ENCODE assay signal across 1 fruit fly cellular context in the genomic region with DNA sequence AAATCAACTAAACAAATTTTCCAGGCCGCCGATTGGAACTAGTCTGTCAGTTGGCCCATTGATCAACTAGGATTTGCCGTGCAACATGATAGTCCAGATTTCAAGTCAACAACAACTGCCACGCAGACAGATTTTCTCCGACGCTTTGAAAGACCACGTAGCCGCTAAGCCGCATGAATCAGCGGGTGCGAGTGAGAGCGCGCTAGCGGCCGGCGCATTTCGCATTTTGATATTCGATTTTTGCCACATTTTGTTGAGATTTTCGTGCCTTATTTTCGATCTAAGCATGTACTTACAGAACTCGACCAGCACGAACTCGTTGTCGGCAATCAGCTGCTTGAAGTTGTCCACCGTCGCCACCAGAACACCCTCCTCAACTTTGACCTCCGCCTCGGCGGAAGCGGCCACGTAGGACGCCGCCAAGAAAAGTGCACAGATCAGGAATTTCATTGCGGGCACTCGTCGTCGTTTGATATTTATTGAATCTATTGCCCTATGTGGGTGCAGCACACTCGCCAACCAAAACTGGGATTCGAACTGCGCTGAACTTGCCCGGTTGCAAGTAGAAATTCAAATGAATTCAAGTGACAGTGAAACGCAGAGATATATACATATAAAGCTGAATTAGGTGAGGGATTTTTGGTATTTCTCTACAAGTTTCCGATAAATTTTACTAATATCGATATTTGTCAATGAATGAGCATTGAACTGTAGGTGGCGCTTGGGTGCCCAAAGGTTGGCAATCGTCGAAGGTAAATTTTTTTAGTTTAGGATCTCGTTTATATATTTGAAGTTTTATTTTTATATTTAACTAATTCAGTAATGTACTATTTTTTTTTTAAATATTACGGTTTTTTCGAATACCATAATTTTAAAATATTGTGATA.
TF ChIP-seq lines count a peak whose summit lies in the region.

Pdi (minus strand) TSS at position 837 of the 887 bp plus-strand sequence.

TF ChIP-seq in whole organism, embryonic, 481 proteins besides CTCF, POLR2A, EP300 and RAD21 (continued from another document and continues in another):
- TF ChIP-seq onecut (GFP tag; IDR thresholded peaks at IDR 0.05; lab: Robert Waterston, UW), result no peak
- peak; percentile 61 for TF ChIP-seq nerfin-2 (GFP tag; IDR thresholded peaks at IDR 0.05; lab: Robert Waterston, UW; ENCODE audit: partially characterized antibody)
- TF ChIP-seq Ets97D (GFP tag; optimal IDR thresholded peaks at IDR 0.05; lab: Kevin White, UChicago), result peak; percentile 65
- TF ChIP-seq CG1647 (GFP tag; optimal IDR thresholded peaks at IDR 0.05; lab: Kevin White, UChicago), result peak; percentile 14
- TF ChIP-seq Hmr (GFP tag; optimal IDR thresholded peaks at IDR 0.05; lab: Kevin White, UChicago), result peak; percentile 53
- 0 out of 3 replicates have a peak, but pooled peaks have one; percentile 1 for TF ChIP-seq gce (GFP tag; IDR thresholded peaks at IDR 0.05; lab: Robert Waterston, UW)
- no peak for TF ChIP-seq CG10543 (GFP tag; optimal IDR thresholded peaks at IDR 0.05; lab: Kevin White, UChicago)
- peak; percentile 52 for TF ChIP-seq lilli (GFP tag; optimal IDR thresholded peaks at IDR 0.05; lab: Kevin White, UChicago)
- TF ChIP-seq chif (GFP tag; optimal IDR thresholded peaks at IDR 0.05; lab: Kevin White, UChicago), result peak in 1 of 2 experiments; percentile 39
- peak; percentile 20 for TF ChIP-seq dmrt99B (tag; optimal IDR thresholded peaks at IDR 0.05; lab: Kevin White, UChicago)
- peak; percentile 12 for TF ChIP-seq CG4854 (GFP tag; optimal IDR thresholded peaks at IDR 0.05; lab: Kevin White, UChicago)
- peak; percentile 29; the same call in 1 of the 2 replicates for TF ChIP-seq MBD-R2 (GFP tag; IDR thresholded peaks at IDR 0.05; lab: Robert Waterston, UW)
- TF ChIP-seq CG33213 (GFP tag; optimal IDR thresholded peaks at IDR 0.05; lab: Kevin White, UChicago), result peak; percentile 69
- TF ChIP-seq CG3281 (GFP tag; optimal IDR thresholded peaks at IDR 0.05; lab: Kevin White, UChicago), result no peak
- TF ChIP-seq CG7928 (GFP tag; optimal IDR thresholded peaks at IDR 0.05; lab: Kevin White, UChicago), result peak; percentile 26
- peak; percentile 12 for TF ChIP-seq CG2202 (tag; optimal IDR thresholded peaks at IDR 0.05; lab: Kevin White, UChicago)
- TF ChIP-seq ac (GFP tag; optimal IDR thresholded peaks at IDR 0.05; lab: Kevin White, UChicago), result peak; percentile 5
- TF ChIP-seq CG3726 (GFP tag; IDR thresholded peaks at IDR 0.05; lab: Robert Waterston, UW), result no peak
- peak; percentile 48 for TF ChIP-seq NC2β (GFP tag; optimal IDR thresholded peaks at IDR 0.05; lab: Kevin White, UChicago)
- no peak for TF ChIP-seq CG18476 (GFP tag; optimal IDR thresholded peaks at IDR 0.05; lab: Kevin White, UChicago)
- TF ChIP-seq CG1832 (GFP tag; optimal IDR thresholded peaks at IDR 0.05; lab: Kevin White, UChicago), result peak; percentile 71
- TF ChIP-seq caup (GFP tag; optimal IDR thresholded peaks at IDR 0.05; lab: Kevin White, UChicago; ENCODE audit: severe bottlenecking), result peak; percentile 4
- TF ChIP-seq CG11560 (tag; IDR thresholded peaks at IDR 0.05; lab: Robert Waterston, UW), result no peak; the same call in 2 of the 3 replicates
- TF ChIP-seq CG17568 (GFP tag; optimal IDR thresholded peaks at IDR 0.05; lab: Kevin White, UChicago), result peak; percentile 26
- TF ChIP-seq shn (GFP tag; optimal IDR thresholded peaks at IDR 0.05; lab: Kevin White, UChicago), result peak; percentile 41
- no peak for TF ChIP-seq CG7745 (tag; optimal IDR thresholded peaks at IDR 0.05; lab: Kevin White, UChicago)
- no peak for TF ChIP-seq bab2 (GFP tag; optimal IDR thresholded peaks at IDR 0.05; lab: Kevin White, UChicago)
- TF ChIP-seq row (GFP tag; IDR thresholded peaks at IDR 0.05; lab: Robert Waterston, UW), result peak; percentile 40; the same call in 1 of the 3 replicates
- peak; percentile 11 for TF ChIP-seq CG8924 (tag; optimal IDR thresholded peaks at IDR 0.05; lab: Kevin White, UChicago)
- TF ChIP-seq chinmo (GFP tag; IDR thresholded peaks at IDR 0.05; lab: Robert Waterston, UW; ENCODE audit: partially characterized antibody), result peak; percentile 76; the same call in 2 of the 4 replicates
- peak; percentile 87 for TF ChIP-seq pzg (GFP tag; optimal IDR thresholded peaks at IDR 0.05; lab: Kevin White, UChicago)
- TF ChIP-seq hb (GFP tag; IDR thresholded peaks at IDR 0.05; lab: Robert Waterston, UW; ENCODE audit: partially characterized antibody), result peak; percentile 67
- peak; percentile 56 for TF ChIP-seq CG17186 (GFP tag; optimal IDR thresholded peaks at IDR 0.05; lab: Kevin White, UChicago)
- peak; percentile 43 for TF ChIP-seq Sin3A (optimal IDR thresholded peaks at IDR 0.05; lab: Kevin White, UChicago)
- TF ChIP-seq CG8089 (GFP tag; optimal IDR thresholded peaks at IDR 0.05; lab: Kevin White, UChicago), result no peak
- TF ChIP-seq br (optimal IDR thresholded peaks at IDR 0.05; lab: Kevin White, UChicago), result no peak
- TF ChIP-seq NK7.1 (GFP tag; optimal IDR thresholded peaks at IDR 0.05; lab: Kevin White, UChicago), result peak; percentile 6
- TF ChIP-seq Xrp1 (GFP tag; IDR thresholded peaks at IDR 0.05; lab: Robert Waterston, UW), result no peak
- peak; percentile 89 for TF ChIP-seq amos (GFP tag; IDR thresholded peaks at IDR 0.05; lab: Robert Waterston, UW; ENCODE audit: partially characterized antibody)
- no peak for TF ChIP-seq CG4820 (GFP tag; optimal IDR thresholded peaks at IDR 0.05; lab: Kevin White, UChicago)
- TF ChIP-seq CG13287 (GFP tag; IDR thresholded peaks at IDR 0.05; lab: Robert Waterston, UW; ENCODE audit: partially characterized antibody), result peak; percentile 88
- peak; percentile 83 for TF ChIP-seq trem (tag; optimal IDR thresholded peaks at IDR 0.05; lab: Kevin White, UChicago)
- TF ChIP-seq CG17385 (GFP tag; optimal IDR thresholded peaks at IDR 0.05; lab: Kevin White, UChicago), result peak; percentile 31
- peak; percentile 43 for TF ChIP-seq CG12769 (tag; optimal IDR thresholded peaks at IDR 0.05; lab: Kevin White, UChicago)
- peak in 1 of 2 experiments; percentile 50 for TF ChIP-seq Pdp1 (GFP tag; optimal IDR thresholded peaks at IDR 0.05; lab: Kevin White, UChicago)
- peak; percentile 24 for TF ChIP-seq D (optimal IDR thresholded peaks at IDR 0.05; lab: Kevin White, UChicago)
- TF ChIP-seq D (GFP tag; optimal IDR thresholded peaks at IDR 0.05; lab: Kevin White, UChicago), result no peak
- TF ChIP-seq phol (tag; optimal IDR thresholded peaks at IDR 0.05; lab: Kevin White, UChicago), result peak; percentile 46
- TF ChIP-seq CoRest (tag; optimal IDR thresholded peaks at IDR 0.05; lab: Kevin White, UChicago), result peak; percentile 52
- TF ChIP-seq CG2199 (GFP tag; IDR thresholded peaks at IDR 0.05; lab: Robert Waterston, UW), result peak; percentile 78; the same call in 2 of the 3 replicates
- peak; percentile 70 for TF ChIP-seq CG42726 (GFP tag; IDR thresholded peaks at IDR 0.05; lab: Robert Waterston, UW; ENCODE audit: partially characterized antibody)
- TF ChIP-seq CG11504 (tag; optimal IDR thresholded peaks at IDR 0.05; lab: Kevin White, UChicago), result peak; percentile 50
- TF ChIP-seq Fer3 (tag; optimal IDR thresholded peaks at IDR 0.05; lab: Kevin White, UChicago), result peak; percentile 26
- no peak for TF ChIP-seq CG3838 (GFP tag; optimal IDR thresholded peaks at IDR 0.05; lab: Kevin White, UChicago)
- peak; percentile 39; the same call in 2 of the 3 replicates for TF ChIP-seq CG17361 (GFP tag; IDR thresholded peaks at IDR 0.05; lab: Robert Waterston, UW)
- TF ChIP-seq ab (GFP tag; optimal IDR thresholded peaks at IDR 0.05; lab: Kevin White, UChicago), result no peak
- peak in 1 of 2 experiments; percentile 18 for TF ChIP-seq crp (GFP tag; optimal IDR thresholded peaks at IDR 0.05; lab: Kevin White, UChicago)
- TF ChIP-seq gsb (GFP tag; IDR thresholded peaks at IDR 0.05; lab: Robert Waterston, UW), result no peak
- TF ChIP-seq CG10321 (GFP tag; IDR thresholded peaks at IDR 0.05; lab: Robert Waterston, UW), result no peak
- TF ChIP-seq repo (GFP tag; optimal IDR thresholded peaks at IDR 0.05; lab: Kevin White, UChicago), result peak; percentile 2
- TF ChIP-seq Opbp (GFP tag; IDR thresholded peaks at IDR 0.05; lab: Robert Waterston, UW; ENCODE audit: partially characterized antibody), result peak; percentile 75; the same call in 2 of the 3 replicates
- no peak for TF ChIP-seq CG6813 (GFP tag; optimal IDR thresholded peaks at IDR 0.05; lab: Kevin White, UChicago)
- TF ChIP-seq Atf3 (GFP tag; optimal IDR thresholded peaks at IDR 0.05; lab: Kevin White, UChicago), result no peak
- TF ChIP-seq ase (GFP tag; IDR thresholded peaks at IDR 0.05; lab: Robert Waterston, UW), result no peak
- no peak for TF ChIP-seq CHES-1-like (GFP tag; optimal IDR thresholded peaks at IDR 0.05; lab: Kevin White, UChicago)
- 0 out of 2 replicates have a peak, but pooled peaks have one; percentile 46 for TF ChIP-seq rib (GFP tag; IDR thresholded peaks at IDR 0.05; lab: Robert Waterston, UW)
- no peak for TF ChIP-seq Antp (GFP tag; optimal IDR thresholded peaks at IDR 0.05; lab: Kevin White, UChicago)
- TF ChIP-seq CG34376 (GFP tag; optimal IDR thresholded peaks at IDR 0.05; lab: Kevin White, UChicago), result peak; percentile 19
- TF ChIP-seq pho (GFP tag; optimal IDR thresholded peaks at IDR 0.05; lab: Kevin White, UChicago), result peak; percentile 18
- no peak for TF ChIP-seq fd96Cb (tag; optimal IDR thresholded peaks at IDR 0.05; lab: Kevin White, UChicago)
- peak; percentile 17 for TF ChIP-seq abd-A (tag; optimal IDR thresholded peaks at IDR 0.05; lab: Kevin White, UChicago)
- peak; percentile 56 for TF ChIP-seq CG17359 (tag; optimal IDR thresholded peaks at IDR 0.05; lab: Kevin White, UChicago)
- no peak for TF ChIP-seq tio (GFP tag; optimal IDR thresholded peaks at IDR 0.05; lab: Kevin White, UChicago)
- TF ChIP-seq Dref (GFP tag; IDR thresholded peaks at IDR 0.05; lab: Robert Waterston, UW), result peak; percentile 96
- TF ChIP-seq nmo (GFP tag; optimal IDR thresholded peaks at IDR 0.05; lab: Kevin White, UChicago), result peak; percentile 62
- TF ChIP-seq Meics (GFP tag; optimal IDR thresholded peaks at IDR 0.05; lab: Kevin White, UChicago), result no peak
- TF ChIP-seq Xbp1 (GFP tag; optimal IDR thresholded peaks at IDR 0.05; lab: Kevin White, UChicago), result peak; percentile 84
- peak; percentile 42 for TF ChIP-seq Dek (tag; optimal IDR thresholded peaks at IDR 0.05; lab: Kevin White, UChicago)
- peak; percentile 68; the same call in 1 of the 3 replicates for TF ChIP-seq ci (GFP tag; IDR thresholded peaks at IDR 0.05; lab: Robert Waterston, UW)
- TF ChIP-seq sima (GFP tag; optimal IDR thresholded peaks at IDR 0.05; lab: Kevin White, UChicago), result no peak
- TF ChIP-seq nau (GFP tag; optimal IDR thresholded peaks at IDR 0.05; lab: Kevin White, UChicago), result no peak
- TF ChIP-seq sd (tag; optimal IDR thresholded peaks at IDR 0.05; lab: Kevin White, UChicago), result peak; percentile 72
- peak; percentile 33 for TF ChIP-seq oc (tag; optimal IDR thresholded peaks at IDR 0.05; lab: Kevin White, UChicago)
- TF ChIP-seq dmrt11E (tag; optimal IDR thresholded peaks at IDR 0.05; lab: Kevin White, UChicago), result peak; percentile 19
- TF ChIP-seq CG1602 (GFP tag; optimal IDR thresholded peaks at IDR 0.05; lab: Kevin White, UChicago), result peak; percentile 0
- no peak for TF ChIP-seq Mrtf (GFP tag; IDR thresholded peaks at IDR 0.05; lab: Robert Waterston, UW)
- TF ChIP-seq BEAF-32 (GFP tag; optimal IDR thresholded peaks at IDR 0.05; lab: Kevin White, UChicago), result peak; percentile 85
- no peak for TF ChIP-seq Taf1 (GFP tag; IDR thresholded peaks at IDR 0.05; lab: Robert Waterston, UW)
- TF ChIP-seq CG1792 (GFP tag; optimal IDR thresholded peaks at IDR 0.05; lab: Kevin White, UChicago), result peak; percentile 7
- peak; percentile 34 for TF ChIP-seq bcd (GFP tag; optimal IDR thresholded peaks at IDR 0.05; lab: Kevin White, UChicago)
- 0 out of 2 replicates have a peak, but pooled peaks have one; percentile 45 for TF ChIP-seq ranshi (GFP tag; IDR thresholded peaks at IDR 0.05; lab: Robert Waterston, UW)
- peak; percentile 43 for TF ChIP-seq CG13624 (GFP tag; optimal IDR thresholded peaks at IDR 0.05; lab: Kevin White, UChicago)
- TF ChIP-seq Neu2 (GFP tag; optimal IDR thresholded peaks at IDR 0.05; lab: Kevin White, UChicago; ENCODE audit: borderline replicate concordance), result no peak
- peak; percentile 21 for TF ChIP-seq CG2678 (tag; optimal IDR thresholded peaks at IDR 0.05; lab: Kevin White, UChicago)
- peak; percentile 29 for TF ChIP-seq CG7839 (tag; optimal IDR thresholded peaks at IDR 0.05; lab: Kevin White, UChicago)
- peak in 1 of 2 experiments; percentile 24 for TF ChIP-seq insv (GFP tag; optimal IDR thresholded peaks at IDR 0.05; lab: Kevin White, UChicago)
- TF ChIP-seq Dad (GFP tag; optimal IDR thresholded peaks at IDR 0.05; lab: Kevin White, UChicago), result peak; percentile 54
- TF ChIP-seq Jarid2 (GFP tag; optimal IDR thresholded peaks at IDR 0.05; lab: Kevin White, UChicago), result peak; percentile 73
- peak; percentile 32 for TF ChIP-seq gsb-n (tag; optimal IDR thresholded peaks at IDR 0.05; lab: Kevin White, UChicago)
- peak; percentile 30 for TF ChIP-seq Myb (GFP tag; optimal IDR thresholded peaks at IDR 0.05; lab: Kevin White, UChicago)
- TF ChIP-seq CG31441 (GFP tag; IDR thresholded peaks at IDR 0.05; lab: Robert Waterston, UW), result 0 out of 2 replicates have a peak, but pooled peaks have one; percentile 25
- TF ChIP-seq Ets65A (GFP tag; lab: Kevin White, UChicago), result peak; percentile 86
- peak; percentile 5 for TF ChIP-seq her (GFP tag; optimal IDR thresholded peaks at IDR 0.05; lab: Kevin White, UChicago)
- TF ChIP-seq cwo (GFP tag; optimal IDR thresholded peaks at IDR 0.05; lab: Kevin White, UChicago), result peak; percentile 2
- peak; percentile 7 for TF ChIP-seq kay (GFP tag; optimal IDR thresholded peaks at IDR 0.05; lab: Kevin White, UChicago)
- peak; percentile 53 for TF ChIP-seq CG30020 (tag; optimal IDR thresholded peaks at IDR 0.05; lab: Kevin White, UChicago)
- TF ChIP-seq Hsf (GFP tag; optimal IDR thresholded peaks at IDR 0.05; lab: Kevin White, UChicago), result peak; percentile 16
- peak; percentile 89 for TF ChIP-seq gfzf (GFP tag; optimal IDR thresholded peaks at IDR 0.05; lab: Kevin White, UChicago)
- peak; percentile 81 for TF ChIP-seq CG12659 (GFP tag; optimal IDR thresholded peaks at IDR 0.05; lab: Kevin White, UChicago)
- TF ChIP-seq CG32772 (GFP tag; IDR thresholded peaks at IDR 0.05; lab: Robert Waterston, UW), result no peak
- TF ChIP-seq unc-4 (GFP tag; IDR thresholded peaks at IDR 0.05; lab: Robert Waterston, UW; ENCODE audit: partially characterized antibody), result peak; percentile 83
- peak; percentile 53 for TF ChIP-seq grau (tag; optimal IDR thresholded peaks at IDR 0.05; lab: Kevin White, UChicago)
- peak; percentile 83 for TF ChIP-seq bbx (GFP tag; IDR thresholded peaks at IDR 0.05; lab: Robert Waterston, UW; ENCODE audit: partially characterized antibody)
- TF ChIP-seq Bgb (GFP tag; IDR thresholded peaks at IDR 0.05; lab: Robert Waterston, UW; ENCODE audit: partially characterized antibody), result peak; percentile 76
- peak; percentile 62 for TF ChIP-seq Dp (GFP tag; optimal IDR thresholded peaks at IDR 0.05; lab: Kevin White, UChicago)
- peak; percentile 33 for TF ChIP-seq Bteb2 (GFP tag; optimal IDR thresholded peaks at IDR 0.05; lab: Kevin White, UChicago)
